Worm (Caenorhabditis elegans): ENCODE data around the gene irld-2.

Gene irld-2

DNA sequence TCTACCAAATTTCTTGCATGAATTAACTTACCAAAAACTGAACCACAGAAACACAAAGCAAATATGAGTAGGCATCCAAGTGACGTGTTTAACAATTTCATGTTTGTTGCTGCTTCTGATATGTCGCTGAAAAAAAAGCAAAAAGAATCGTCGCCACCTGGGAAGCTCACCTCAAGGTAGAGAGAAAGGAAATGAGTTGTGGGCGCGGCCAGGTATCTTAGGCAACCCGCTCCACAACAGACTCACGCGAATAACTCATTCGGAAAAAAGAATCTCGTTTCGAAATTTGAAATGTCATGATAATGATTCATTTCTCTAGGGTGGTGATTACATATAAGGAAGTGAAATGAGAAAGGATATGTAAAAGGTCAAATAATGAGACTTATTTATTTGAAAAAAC lies at the start of gene irld-2:
irld-2 (minus strand) TSS at position 101 of the 400 bp plus-strand sequence.
- no peak for TF ChIP-seq nhr-11 (tag; optimal IDR thresholded peaks at IDR 0.05)
- TF ChIP-seq lin-11 (tag; optimal IDR thresholded peaks at IDR 0.05): no peak
- no peak for TF ChIP-seq hlh-30 (tag; optimal IDR thresholded peaks at IDR 0.05; ENCODE audit: insufficient read depth)
- no peak for TF ChIP-seq pros-1 (tag; optimal IDR thresholded peaks at IDR 0.05)
- no peak for TF ChIP-seq ahr-1 (tag; optimal IDR thresholded peaks at IDR 0.05)
- TF ChIP-seq ceh-45 (GFP tag; IDR thresholded peaks at IDR 0.05): no peak
- TF ChIP-seq ceh-9 (tag; optimal IDR thresholded peaks at IDR 0.05): no peak
- no peak for TF ChIP-seq C38D4.7 (GFP tag; optimal IDR thresholded peaks at IDR 0.05)
- TF ChIP-seq unc-3 (GFP tag; conservative IDR thresholded peaks at IDR 0.05): no peak
- no peak for TF ChIP-seq unc-3 (tag; optimal IDR thresholded peaks at IDR 0.05)
- TF ChIP-seq ceh-19 (GFP tag; optimal IDR thresholded peaks at IDR 0.05): no peak
- TF ChIP-seq ceh-34 (tag; optimal IDR thresholded peaks at IDR 0.05): no peak
- no peak for TF ChIP-seq elt-2 (tag; optimal IDR thresholded peaks at IDR 0.05)
- TF ChIP-seq tbx-2 (tag; optimal IDR thresholded peaks at IDR 0.05): no peak
- no peak for TF ChIP-seq ceh-14 (tag; optimal IDR thresholded peaks at IDR 0.05)
- no peak for TF ChIP-seq ceh-18 (tag; optimal IDR thresholded peaks at IDR 0.05)
- TF ChIP-seq fkh-10 (GFP tag; optimal IDR thresholded peaks at IDR 0.05): no peak
- TF ChIP-seq ceh-22 (tag; optimal IDR thresholded peaks at IDR 0.05): no peak

DNA sequence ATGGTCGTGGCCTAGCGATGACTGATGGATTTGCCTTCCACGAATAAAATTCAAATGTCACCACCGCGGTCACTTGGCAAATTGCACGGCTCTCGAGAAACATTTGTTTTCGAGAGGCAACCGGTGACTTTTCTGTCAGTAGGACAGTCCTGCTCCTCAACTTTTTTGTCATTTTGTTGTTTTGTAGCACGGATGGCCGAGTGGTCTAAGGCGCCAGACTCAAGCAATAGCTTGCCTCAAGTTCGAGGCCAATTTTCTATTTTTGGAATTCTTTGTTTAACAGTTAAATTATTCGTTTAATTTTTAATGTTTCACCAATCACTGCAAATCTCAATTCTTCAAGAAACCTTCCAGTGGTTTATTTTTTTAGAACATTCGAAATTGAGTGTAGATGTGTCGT lies 49.4 kb upstream of the irld-2 start:
- TF ChIP-seq mec-3 (tag; optimal IDR thresholded peaks at IDR 0.05; ENCODE audit: borderline replicate concordance) (no peak), dve-1 (tag; optimal IDR thresholded peaks at IDR 0.05) (no peak), ceh-31 (tag; optimal IDR thresholded peaks at IDR 0.05) (no peak), pha-2 (tag; optimal IDR thresholded peaks at IDR 0.05) (no peak), gmeb-2 (tag; optimal IDR thresholded peaks at IDR 0.05) (no peak), F13H6.1 (tag; optimal IDR thresholded peaks at IDR 0.05) (no peak)

DNA sequence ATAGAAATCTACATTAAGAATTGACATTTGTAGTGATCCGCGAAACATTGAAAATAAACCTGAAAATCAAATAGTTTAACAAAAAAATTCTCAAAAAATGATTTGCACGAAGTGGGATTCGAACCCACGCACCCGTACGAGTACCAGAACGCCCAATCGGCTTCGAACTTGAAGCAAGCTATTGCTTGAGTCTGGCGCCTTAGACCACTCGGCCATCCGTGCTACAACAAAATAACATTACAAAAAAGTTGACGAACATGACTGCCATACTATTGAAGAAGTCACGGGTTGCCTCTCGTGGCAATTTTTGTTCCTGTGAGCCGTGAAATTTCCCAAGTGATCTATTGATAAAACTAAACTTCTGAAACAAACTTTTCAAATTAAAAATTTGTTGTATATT lies 48.4 kb upstream of the irld-2 start:
- TF ChIP-seq C38D4.7 (GFP tag; optimal IDR thresholded peaks at IDR 0.05) (no peak), tbx-7 (tag; optimal IDR thresholded peaks at IDR 0.05) (no peak), pax-1 (tag; optimal IDR thresholded peaks at IDR 0.05) (no peak), fkh-10 (GFP tag; optimal IDR thresholded peaks at IDR 0.05) (no peak), eyg-1 (tag; optimal IDR thresholded peaks at IDR 0.05) (no peak), unc-55 (GFP tag; optimal IDR thresholded peaks at IDR 0.05) (no peak), rnt-1 (tag; optimal IDR thresholded peaks at IDR 0.05) (no peak)

DNA sequence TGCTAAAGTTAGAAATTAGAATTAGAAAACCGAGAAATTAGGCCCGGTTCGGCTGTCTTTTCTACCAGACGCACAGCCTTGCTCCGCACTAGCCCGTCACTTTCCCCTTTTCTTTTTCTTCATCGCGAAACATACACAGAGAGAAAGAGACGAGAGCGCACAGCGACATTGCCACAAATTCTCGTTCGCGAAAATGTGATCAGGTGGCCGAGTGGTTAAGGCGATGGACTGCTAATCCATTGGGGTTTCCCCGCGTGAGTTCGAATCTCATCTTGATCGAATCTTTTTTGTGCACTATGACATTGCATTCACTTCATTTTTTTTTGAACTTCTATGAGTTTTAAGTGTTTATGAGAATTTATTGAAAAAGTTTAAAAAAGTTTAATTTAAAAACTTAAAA lies 47.6 kb upstream of the irld-2 start:
- no peak for TF ChIP-seq pqm-1 (tag; optimal IDR thresholded peaks at IDR 0.05)
- TF ChIP-seq sox-4 (tag; optimal IDR thresholded peaks at IDR 0.05): no peak
- TF ChIP-seq sox-2 (GFP tag; IDR thresholded peaks at IDR 0.05): no peak
- peak; percentile 40 for TF ChIP-seq ref-2 (tag; optimal IDR thresholded peaks at IDR 0.05)
- TF ChIP-seq ceh-14 (tag; optimal IDR thresholded peaks at IDR 0.05): no peak
- peak; percentile 4 for TF ChIP-seq ceh-18 (tag; optimal IDR thresholded peaks at IDR 0.05)
- no peak for TF ChIP-seq nhr-11 (tag; optimal IDR thresholded peaks at IDR 0.05)
- peak; percentile 16 for TF ChIP-seq syd-9 (tag; optimal IDR thresholded peaks at IDR 0.05)
- TF ChIP-seq odd-2 (tag; optimal IDR thresholded peaks at IDR 0.05): no peak
- no peak for TF ChIP-seq lim-6 (tag; optimal IDR thresholded peaks at IDR 0.05)
- TF ChIP-seq C08G9.2 (tag; optimal IDR thresholded peaks at IDR 0.05): no peak
- TF ChIP-seq hlh-30 (tag; optimal IDR thresholded peaks at IDR 0.05; ENCODE audit: insufficient read depth): peak; percentile 11
- TF ChIP-seq hlh-13 (GFP tag; optimal IDR thresholded peaks at IDR 0.05): no peak
- peak; percentile 3 for TF ChIP-seq ceh-6 (GFP tag; optimal IDR thresholded peaks at IDR 0.05)
- no peak for TF ChIP-seq ttx-3 (tag; optimal IDR thresholded peaks at IDR 0.05)
- no peak for TF ChIP-seq dve-1 (tag; optimal IDR thresholded peaks at IDR 0.05)
- peak; percentile 97 for TF ChIP-seq sdc-2 (tag; optimal IDR thresholded peaks at IDR 0.05)
- TF ChIP-seq C38D4.7 (GFP tag; optimal IDR thresholded peaks at IDR 0.05): no peak
- TF ChIP-seq elt-2 (tag; optimal IDR thresholded peaks at IDR 0.05): peak; percentile 21
- peak; percentile 17 for TF ChIP-seq ceh-34 (tag; optimal IDR thresholded peaks at IDR 0.05)
- no peak for TF ChIP-seq unc-55 (GFP tag; optimal IDR thresholded peaks at IDR 0.05)
- TF ChIP-seq ceh-24 (tag; optimal IDR thresholded peaks at IDR 0.05): no peak
- TF ChIP-seq ceh-30 (tag; optimal IDR thresholded peaks at IDR 0.05): no peak
- TF ChIP-seq K09A11.1 (tag; optimal IDR thresholded peaks at IDR 0.05; ENCODE audit: insufficient read depth): no peak
- no peak for TF ChIP-seq ceh-2 (tag; optimal IDR thresholded peaks at IDR 0.05)
- TF ChIP-seq Y22D7AL.16 (tag; optimal IDR thresholded peaks at IDR 0.05): no peak
- 0 out of 2 replicates have a peak, but pooled peaks have one; percentile 23 for TF ChIP-seq unc-3 (GFP tag; conservative IDR thresholded peaks at IDR 0.05)
- no peak for TF ChIP-seq unc-3 (tag; optimal IDR thresholded peaks at IDR 0.05)
- TF ChIP-seq che-1 (tag; optimal IDR thresholded peaks at IDR 0.05): peak; percentile 28
- TF ChIP-seq rnt-1 (tag; optimal IDR thresholded peaks at IDR 0.05): peak; percentile 37
